Worm (Caenorhabditis elegans): ENCODE results near the gene Y6D1A.1.
A peak's percentile ranks its signal among the peaks of the same experiment; 100 is the strongest.

Y6D1A.1 gene

DNA sequence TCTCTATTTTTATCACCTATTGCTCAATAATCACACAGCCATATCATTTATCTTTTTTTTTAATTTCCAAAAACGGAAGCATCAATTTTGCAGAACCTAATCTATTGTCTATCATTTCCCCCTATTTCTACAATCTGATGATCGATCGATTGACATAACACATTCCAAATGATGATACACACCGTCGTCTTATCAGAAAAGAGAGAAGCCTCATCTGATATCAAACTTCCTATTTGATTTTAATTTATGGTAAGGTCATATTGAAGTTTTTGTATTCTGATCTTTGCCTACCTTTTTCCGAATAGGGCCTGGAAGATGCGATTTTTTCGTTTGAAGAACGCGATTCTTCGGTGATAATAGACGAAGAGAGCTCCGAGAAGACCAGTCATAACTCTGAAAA, 26.2 kb upstream of the Y6D1A.1 start:
- TF ChIP-seq Y105C5A.15 (GFP tag; IDR thresholded peaks at IDR 0.05), result no peak
- TF ChIP-seq aha-1 (tag), result peak; percentile 79
- no peak for TF ChIP-seq dmd-6 (GFP tag; IDR thresholded peaks at IDR 0.05)
- peak; percentile 31 for TF ChIP-seq nhr-28 (tag; optimal IDR thresholded peaks at IDR 0.05)

DNA sequence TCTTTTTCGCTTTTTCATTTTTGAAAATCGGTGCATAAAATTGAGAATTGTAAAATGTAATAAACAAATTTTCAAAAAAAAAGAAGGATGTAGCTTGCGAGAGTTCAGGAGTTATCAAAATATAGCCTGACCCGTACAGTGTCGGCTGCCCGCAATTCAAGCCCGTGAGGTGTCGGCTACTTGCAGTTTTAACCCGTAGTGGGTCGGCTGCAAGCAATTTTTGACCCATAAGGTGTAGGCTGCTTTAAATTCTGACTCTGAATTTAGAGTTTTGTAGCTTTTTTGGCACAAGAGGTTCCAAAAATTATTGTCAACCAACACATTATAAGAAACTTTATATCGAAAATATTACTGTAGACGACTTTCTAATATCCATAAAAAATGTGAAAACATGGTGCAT, 22.5 kb upstream of the Y6D1A.1 start:
- TF ChIP-seq mep-1 (tag; optimal IDR thresholded peaks at IDR 0.05), result peak; percentile 52
- TF ChIP-seq snpc-4 (tag; optimal IDR thresholded peaks at IDR 0.05), result peak; percentile 41
- peak; percentile 55 for TF ChIP-seq lin-13 (GFP tag; optimal IDR thresholded peaks at IDR 0.05)
- TF ChIP-seq gei-8 (GFP tag; optimal IDR thresholded peaks at IDR 0.05), result peak; percentile 13
- peak; percentile 57 for TF ChIP-seq ama-1 (optimal IDR thresholded peaks at IDR 0.05)
- TF ChIP-seq nhr-237 (tag; optimal IDR thresholded peaks at IDR 0.05), result no peak
- TF ChIP-seq mes-2 (tag; optimal IDR thresholded peaks at IDR 0.05; ENCODE audit: poor library complexity, severe bottlenecking), result no peak
- TF ChIP-seq Y105C5A.15 (GFP tag; IDR thresholded peaks at IDR 0.05), result no peak
- no peak for TF ChIP-seq fkh-10 (GFP tag; optimal IDR thresholded peaks at IDR 0.05)
- TF ChIP-seq sdz-12 (GFP tag; optimal IDR thresholded peaks at IDR 0.05), result no peak
- peak; percentile 66 for TF ChIP-seq nhr-25 (tag; optimal IDR thresholded peaks at IDR 0.05; ENCODE audit: borderline replicate concordance, insufficient read depth)
- 0 out of 2 replicates have a peak, but pooled peaks have one; percentile 21 for TF ChIP-seq lim-7 (GFP tag; IDR thresholded peaks at IDR 0.05)
- TF ChIP-seq lin-1 (GFP tag; IDR thresholded peaks at IDR 0.05), result no peak
- no peak for TF ChIP-seq nhr-102 (tag; optimal IDR thresholded peaks at IDR 0.05)
- TF ChIP-seq jun-1 (tag; optimal IDR thresholded peaks at IDR 0.05), result no peak
- TF ChIP-seq Y48G9A.11 (GFP tag; IDR thresholded peaks at IDR 0.05), result no peak
- TF ChIP-seq mxl-3 (GFP tag; optimal IDR thresholded peaks at IDR 0.05), result no peak
- TF ChIP-seq duxl-1 (tag; optimal IDR thresholded peaks at IDR 0.05; ENCODE audit: poor library complexity), result peak; percentile 7
- peak; percentile 15 for TF ChIP-seq nhr-28 (tag; optimal IDR thresholded peaks at IDR 0.05)
- TF ChIP-seq dve-1 (tag; optimal IDR thresholded peaks at IDR 0.05; ENCODE audit: insufficient read depth), result peak; percentile 0
- no peak for TF ChIP-seq spr-1 (tag; optimal IDR thresholded peaks at IDR 0.05)
- no peak for TF ChIP-seq egl-43 (GFP tag; IDR thresholded peaks at IDR 0.05)
- TF ChIP-seq daf-19 (GFP tag; conservative IDR thresholded peaks at IDR 0.05), result no peak
- TF ChIP-seq snpc-1.2 (GFP tag; IDR thresholded peaks at IDR 0.05), result 0 out of 2 replicates have a peak, but pooled peaks have one; percentile 45
- no peak for TF ChIP-seq dmd-6 (GFP tag; IDR thresholded peaks at IDR 0.05)

- TF ChIP-seq set-16 (GFP tag; IDR thresholded peaks at IDR 0.05) (peak; percentile 76), egl-43 (GFP tag; IDR thresholded peaks at IDR 0.05) (0 out of 2 replicates have a peak, but pooled peaks have one; percentile 10), nhr-111 (GFP tag; optimal IDR thresholded peaks at IDR 0.05) (no peak), madf-9 (GFP tag; conservative IDR thresholded peaks at IDR 0.05) (0 out of 2 replicates have a peak, but pooled peaks have one; percentile 6), ztf-7 (tag; optimal IDR thresholded peaks at IDR 0.05) (no peak)
Observed at ce11 chrII:11844984-11845383, 21.6 kb upstream of the Y6D1A.1 start.

DNA sequence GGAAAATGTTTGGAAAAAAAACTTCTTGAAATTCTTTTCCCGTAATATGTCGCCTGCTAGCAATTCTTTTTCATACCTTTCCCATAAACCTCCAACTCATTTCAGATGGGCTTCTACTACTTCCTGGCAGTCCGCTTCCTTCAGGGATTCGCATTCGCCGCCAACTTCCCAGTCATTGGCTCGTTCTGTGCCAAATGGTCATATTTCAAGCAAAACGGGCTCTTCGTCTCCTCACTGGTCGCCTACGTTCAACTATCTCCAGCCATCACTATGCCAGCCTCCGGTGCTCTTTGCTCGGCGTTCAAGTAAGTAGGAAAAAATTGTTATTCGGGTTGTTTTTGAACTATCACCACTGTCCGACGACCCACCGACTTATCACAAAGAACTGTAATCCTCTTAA, 20.7 kb upstream of the Y6D1A.1 start:
- TF ChIP-seq mxl-3 (GFP tag; optimal IDR thresholded peaks at IDR 0.05), result no peak
- TF ChIP-seq aha-1 (tag), result peak; percentile 27
- TF ChIP-seq pqm-1 (tag; optimal IDR thresholded peaks at IDR 0.05), result no peak

DNA sequence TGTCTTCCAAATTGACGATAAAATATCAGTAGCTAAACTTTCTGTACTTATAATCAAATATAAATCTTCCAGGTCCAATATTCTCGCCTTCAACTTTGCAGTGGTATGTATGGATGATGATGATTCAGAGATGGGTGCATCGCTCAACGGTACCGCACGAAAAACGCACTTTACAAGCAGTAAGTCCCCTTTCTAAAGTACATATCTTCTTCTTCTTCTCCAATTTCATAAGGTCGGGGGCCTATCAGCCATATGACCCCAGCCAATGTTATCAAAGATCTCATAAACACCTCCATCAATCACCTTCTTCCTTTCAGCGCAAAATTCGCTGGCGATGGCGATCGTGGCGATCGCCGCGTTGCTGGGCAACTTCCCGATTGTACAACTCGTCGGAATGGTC, 20.0 kb upstream of the Y6D1A.1 start:
- TF ChIP-seq nhr-102 (tag; optimal IDR thresholded peaks at IDR 0.05), result no peak
- TF ChIP-seq ztf-11 (tag; optimal IDR thresholded peaks at IDR 0.05), result no peak
- TF ChIP-seq nhr-28 (tag; optimal IDR thresholded peaks at IDR 0.05), result peak; percentile 13
- no peak for TF ChIP-seq hmg-1.1 (GFP tag; IDR thresholded peaks at IDR 0.05)
- TF ChIP-seq cey-2 (tag; optimal IDR thresholded peaks at IDR 0.05; ENCODE audit: borderline replicate concordance, insufficient read depth), result no peak
- no peak for TF ChIP-seq ctbp-1 (GFP tag; IDR thresholded peaks at IDR 0.05)
